Fruit fly (Drosophila melanogaster) whole organism, embryonic: ENCODE results near the gene CG7275.

Experiments used
- Ada2b ChIP-seq: fragments of 200-800 bp; sonication (Bioruptor generic); IDR thresholded peaks from 2 replicates; pipeline ENCODE4 v1.3.6; 2022; ENCODE audit warnings: missing biosample characterization, missing genetic modification characterization
- Adf1 ChIP-seq: fragments of 200-800 bp; sonication (Bioruptor generic); IDR thresholded peaks from 2 replicates; pipeline ENCODE4 v1.3.6; 2022; ENCODE audit warnings: missing biosample characterization, missing genetic modification characterization
- B-H1 ChIP-seq: fragments of 200-800 bp; sonication (Bioruptor generic); IDR thresholded peaks from 3 replicates; pipeline ENCODE4 v1.3.6; 2022; ENCODE audit warnings: missing biosample characterization, missing genetic modification characterization
- CG10321 ChIP-seq: fragments of 200-800 bp; sonication (Bioruptor generic); IDR thresholded peaks from 2 replicates; pipeline ENCODE4 v1.3.6; 2022; ENCODE audit warnings: missing biosample characterization, missing genetic modification characterization
- CG10654 ChIP-seq: fragments of 200-800 bp; sonication (Bioruptor generic); optimal IDR thresholded peaks from 2 replicates; lab custom pipeline; 2016; ENCODE audit warnings: missing biosample characterization, missing genetic modification characterization
- CG11398 ChIP-seq: fragments of 200-800 bp; sonication (Bioruptor generic); optimal IDR thresholded peaks from 2 replicates; lab custom pipeline; 2016; ENCODE audit warnings: missing biosample characterization, missing genetic modification characterization
- CG12299 ChIP-seq: fragments of 200-800 bp; sonication (Bioruptor generic); optimal IDR thresholded peaks from 2 replicates; lab custom pipeline; 2018; ENCODE audit warnings: missing biosample characterization, mild to moderate bottlenecking, missing genetic modification characterization
- CG12659 ChIP-seq: fragments of 200-800 bp; sonication (Bioruptor generic); optimal IDR thresholded peaks from 3 replicates; lab custom pipeline; 2017; ENCODE audit warnings: mild to moderate bottlenecking, missing biosample characterization, missing genetic modification reagents, missing genetic modification characterization
- CG13296 ChIP-seq: fragments of 200-800 bp; sonication (Bioruptor generic); optimal IDR thresholded peaks from 3 replicates; lab custom pipeline; 2018; ENCODE audit warnings: missing biosample characterization, mild to moderate bottlenecking, missing genetic modification characterization
- CG15011 ChIP-seq: fragments of 200-800 bp; sonication (Bioruptor generic); optimal IDR thresholded peaks from 3 replicates; lab custom pipeline; 2018; ENCODE audit warnings: missing biosample characterization, mild to moderate bottlenecking, missing genetic modification characterization
- CG1603 ChIP-seq: fragments of 200-800 bp; sonication (Bioruptor generic); optimal IDR thresholded peaks from 2 replicates; lab custom pipeline; 2019; ENCODE audit warnings: missing biosample characterization, mild to moderate bottlenecking, missing genetic modification characterization, moderate library complexity
- CG16813 ChIP-seq: fragments of 200-800 bp; sonication (Bioruptor generic); IDR thresholded peaks from 3 replicates; pipeline ENCODE4 v1.3.6; 2022; ENCODE audit warnings: missing biosample characterization, missing genetic modification characterization; ENCODE audit not compliant: partially characterized antibody
- CG17361 ChIP-seq: fragments of 200-800 bp; sonication (Bioruptor generic); IDR thresholded peaks from 3 replicates; pipeline ENCODE4 v1.3.6; 2022; ENCODE audit warnings: missing biosample characterization, missing genetic modification characterization
- CG1832 ChIP-seq: fragments of 200-800 bp; sonication (Bioruptor generic); optimal IDR thresholded peaks from 2 replicates; lab custom pipeline; 2017; ENCODE audit warnings: missing biosample characterization, mild to moderate bottlenecking, missing genetic modification characterization, inconsistent platforms
- CG31388 ChIP-seq: fragments of 200-800 bp; sonication (Bioruptor generic); optimal IDR thresholded peaks from 2 replicates; lab custom pipeline; 2016; ENCODE audit warnings: missing biosample characterization, missing genetic modification characterization
- CG32532 ChIP-seq: fragments of 200-800 bp; sonication (Bioruptor generic); IDR thresholded peaks from 2 replicates; pipeline ENCODE4 v1.3.6; 2022; ENCODE audit warnings: missing biosample characterization, missing genetic modification characterization
- CG33557 ChIP-seq: fragments of 200-800 bp; sonication (Bioruptor generic); optimal IDR thresholded peaks from 2 replicates; lab custom pipeline; 2019; ENCODE audit warnings: missing biosample characterization, mild to moderate bottlenecking, missing genetic modification characterization, moderate library complexity
- CG34422 ChIP-seq: fragments of 200-800 bp; sonication (Bioruptor generic); IDR thresholded peaks from 3 replicates; pipeline ENCODE4 v1.3.6; 2022; ENCODE audit warnings: missing biosample characterization, missing genetic modification characterization
- CG3847 ChIP-seq: fragments of 200-800 bp; sonication (Bioruptor generic); IDR thresholded peaks from 2 replicates; pipeline ENCODE4 v1.3.6; 2022; ENCODE audit warnings: missing biosample characterization, missing genetic modification characterization
- CG4360 ChIP-seq: fragments of 200-800 bp; sonication (Bioruptor generic); IDR thresholded peaks from 2 replicates; pipeline ENCODE4 v1.3.6; 2022; ENCODE audit warnings: missing biosample characterization, missing genetic modification characterization
- CG4424 ChIP-seq: fragments of 200-800 bp; sonication (Bioruptor generic); optimal IDR thresholded peaks from 3 replicates; lab custom pipeline; 2016; ENCODE audit warnings: missing biosample characterization, missing genetic modification characterization
- CG6254 ChIP-seq: fragments of 200-800 bp; sonication (Bioruptor generic); optimal IDR thresholded peaks from 3 replicates; lab custom pipeline; 2017; ENCODE audit warnings: mild to moderate bottlenecking, missing biosample characterization, missing genetic modification reagents, missing genetic modification characterization
- CG6689 ChIP-seq: fragments of 200-800 bp; sonication (Bioruptor generic); IDR thresholded peaks from 2 replicates; pipeline ENCODE4 v1.3.6; 2022; ENCODE audit warnings: missing biosample characterization, missing genetic modification characterization
- CG7928 ChIP-seq: fragments of 200-800 bp; sonication (Bioruptor generic); optimal IDR thresholded peaks from 2 replicates; lab custom pipeline; 2017; ENCODE audit warnings: missing biosample characterization, mild to moderate bottlenecking, missing genetic modification characterization
- CG8388 ChIP-seq: fragments of 200-800 bp; sonication (Bioruptor generic); optimal IDR thresholded peaks from 2 replicates; lab custom pipeline; 2019; ENCODE audit warnings: missing biosample characterization, mild to moderate bottlenecking, missing genetic modification characterization, moderate library complexity
- Dbx ChIP-seq: fragments of 200-800 bp; sonication (Bioruptor generic); IDR thresholded peaks from 3 replicates; pipeline ENCODE4 v1.3.6; 2022; ENCODE audit warnings: missing biosample characterization, missing genetic modification characterization
- GATAe ChIP-seq: fragments of 200-800 bp; sonication (Bioruptor generic); conservative IDR thresholded peaks from 2 replicates; pipeline ENCODE4 v1.3.6; 2022; ENCODE audit warnings: missing biosample characterization, missing genetic modification characterization
- H15 ChIP-seq: fragments of 200-800 bp; sonication (Bioruptor generic); IDR thresholded peaks from 3 replicates; pipeline ENCODE4 v1.3.6; 2022; ENCODE audit warnings: missing biosample characterization, missing genetic modification characterization
- HHEX ChIP-seq: fragments of 200-800 bp; sonication (Bioruptor generic); optimal IDR thresholded peaks from 3 replicates; lab custom pipeline; 2017; ENCODE audit warnings: missing biosample characterization, mild to moderate bottlenecking, missing genetic modification characterization, missing genetic modification reagents
- Hmx ChIP-seq: fragments of 200-800 bp; sonication (Bioruptor generic); optimal IDR thresholded peaks from 2 replicates; lab custom pipeline; 2016; ENCODE audit warnings: missing biosample characterization, missing genetic modification characterization
- NC2β ChIP-seq: fragments of 200-800 bp; sonication (Bioruptor generic); optimal IDR thresholded peaks from 2 replicates; lab custom pipeline; 2016; ENCODE audit warnings: missing biosample characterization, missing genetic modification characterization
- Nf-YA ChIP-seq: fragments of 200-800 bp; sonication (Bioruptor generic); IDR thresholded peaks from 2 replicates; pipeline ENCODE4 v1.3.6; 2022; ENCODE audit warnings: missing biosample characterization, missing genetic modification characterization
- Nf-YB ChIP-seq: fragments of 200-800 bp; sonication (Bioruptor generic); optimal IDR thresholded peaks from 3 replicates; lab custom pipeline; 2019; ENCODE audit warnings: missing biosample characterization, mild to moderate bottlenecking, missing genetic modification characterization, moderate library complexity
- amos ChIP-seq: fragments of 200-800 bp; sonication (Bioruptor generic); IDR thresholded peaks from 2 replicates; pipeline ENCODE4 v1.3.6; 2022; ENCODE audit warnings: missing biosample characterization, missing genetic modification characterization; ENCODE audit not compliant: partially characterized antibody
- az2 ChIP-seq: fragments of 200-800 bp; sonication (Bioruptor generic); optimal IDR thresholded peaks from 3 replicates; lab custom pipeline; 2016; ENCODE audit warnings: missing biosample characterization, missing genetic modification characterization
- cg ChIP-seq: fragments of 200-800 bp; sonication (Bioruptor generic); optimal IDR thresholded peaks from 3 replicates; lab custom pipeline; 2019; ENCODE audit warnings: missing biosample characterization, mild to moderate bottlenecking, missing genetic modification characterization, moderate library complexity
- chm ChIP-seq: fragments of 200-800 bp; sonication (Bioruptor generic); IDR thresholded peaks from 2 replicates; pipeline ENCODE4 v1.3.6; 2022; ENCODE audit warnings: missing biosample characterization, missing genetic modification characterization
- cwo ChIP-seq: fragments of 200-800 bp; sonication (Bioruptor generic); optimal IDR thresholded peaks from 3 replicates; lab custom pipeline; 2017; ENCODE audit warnings: missing biosample characterization, missing genetic modification characterization, mild to moderate bottlenecking, moderate library complexity, missing genetic modification reagents
- dati ChIP-seq: fragments of 200-800 bp; sonication (Bioruptor generic); IDR thresholded peaks from 2 replicates; pipeline ENCODE4 v1.3.6; 2022; ENCODE audit warnings: missing biosample characterization, missing genetic modification characterization
- dpn ChIP-seq, 2 experiments: fragments of 200-800 bp; sonication (Bioruptor generic); optimal IDR thresholded peaks; 3 replicates each; lab custom pipeline; 2016; ENCODE audit warnings: missing biosample characterization in 2 of 2, missing genetic modification characterization in 2 of 2
- emc ChIP-seq: fragments of 200-800 bp; sonication (Bioruptor generic); optimal IDR thresholded peaks from 2 replicates; lab custom pipeline; 2016; ENCODE audit warnings: missing biosample characterization, missing genetic modification characterization
- gsb-n ChIP-seq: fragments of 200-800 bp; sonication (Bioruptor generic); optimal IDR thresholded peaks from 3 replicates; lab custom pipeline; 2018; ENCODE audit warnings: missing biosample characterization, mild to moderate bottlenecking, missing genetic modification characterization
- her ChIP-seq: fragments of 200-800 bp; sonication (Bioruptor generic); optimal IDR thresholded peaks from 2 replicates; lab custom pipeline; 2016; ENCODE audit warnings: missing biosample characterization, missing genetic modification characterization
- ind ChIP-seq: fragments of 200-800 bp; sonication (Bioruptor generic); optimal IDR thresholded peaks from 3 replicates; lab custom pipeline; 2016; ENCODE audit warnings: missing biosample characterization, missing genetic modification characterization
- pnt ChIP-seq: fragments of 200-800 bp; sonication (Bioruptor generic); optimal IDR thresholded peaks from 3 replicates; lab custom pipeline; 2016; ENCODE audit warnings: missing biosample characterization, missing genetic modification characterization
- rib ChIP-seq: fragments of 200-800 bp; sonication (Bioruptor generic); IDR thresholded peaks from 2 replicates; pipeline ENCODE4 v1.3.6; 2022; ENCODE audit warnings: missing biosample characterization, missing genetic modification characterization
- sd ChIP-seq: fragments of 200-800 bp; sonication (Bioruptor generic); optimal IDR thresholded peaks from 3 replicates; lab custom pipeline; 2018; ENCODE audit warnings: missing biosample characterization, mild to moderate bottlenecking, missing genetic modification characterization, moderate library complexity
- sna ChIP-seq: fragments of 200-800 bp; sonication (Bioruptor generic); IDR thresholded peaks from 2 replicates; pipeline ENCODE4 v1.3.6; 2022; ENCODE audit warnings: missing biosample characterization, missing genetic modification characterization; ENCODE audit not compliant: partially characterized antibody
- zen ChIP-seq: fragments of 200-800 bp; sonication (Bioruptor generic); optimal IDR thresholded peaks from 3 replicates; lab custom pipeline; 2018; ENCODE audit warnings: missing biosample characterization, mild to moderate bottlenecking, missing genetic modification characterization, moderate library complexity
- zfh2 ChIP-seq: fragments of 200-800 bp; sonication (Bioruptor generic); optimal IDR thresholded peaks from 2 replicates; lab custom pipeline; 2016; ENCODE audit warnings: missing biosample characterization, missing genetic modification characterization

Gene CG7275

DNA sequence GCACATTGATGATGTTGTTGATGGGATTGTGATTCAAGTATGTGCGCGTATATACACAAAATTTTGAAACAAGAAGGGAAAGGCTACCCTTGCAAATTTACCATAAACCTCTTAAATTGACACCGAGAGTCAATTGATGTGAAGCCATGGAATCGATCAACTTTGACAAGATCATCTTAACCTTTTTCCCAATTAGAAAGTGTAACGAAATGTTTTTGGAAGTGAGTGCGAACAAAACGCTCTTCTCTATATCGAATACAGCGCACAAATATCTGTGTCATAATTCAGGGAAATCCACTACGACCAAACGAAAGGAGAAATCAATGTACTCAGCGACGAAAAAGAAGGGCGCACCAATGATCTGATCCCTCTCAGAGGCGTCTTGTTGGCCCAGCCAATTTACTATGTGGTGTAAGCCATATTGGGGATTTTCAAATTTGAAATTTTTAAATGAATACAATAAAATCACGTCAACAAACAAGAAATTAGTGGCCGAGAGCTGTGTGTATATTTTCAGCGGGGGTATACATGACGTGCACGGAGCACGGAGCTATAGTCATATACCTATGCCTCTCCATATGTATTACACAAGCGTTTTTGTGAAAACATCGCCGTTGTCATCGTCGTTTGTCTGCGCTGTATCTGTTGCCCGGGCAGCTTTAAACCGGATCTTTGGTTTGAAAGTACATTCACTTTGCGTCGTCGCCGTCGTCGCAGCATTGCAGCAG, 34.8 kb downstream of the CG7275 start (continued):
- peak; percentile 52 for TF ChIP-seq ind (GFP tag; lab: Kevin White, UChicago)
- TF ChIP-seq CG8388 (GFP tag; lab: Kevin White, UChicago), result peak; percentile 20
- peak; percentile 36 for TF ChIP-seq CG1603 (tag; lab: Kevin White, UChicago)
- TF ChIP-seq Nf-YB (GFP tag; lab: Kevin White, UChicago), result no peak
- peak; percentile 10 for TF ChIP-seq CG31388 (GFP tag; lab: Kevin White, UChicago)
- no peak for TF ChIP-seq CG3847 (GFP tag; lab: Robert Waterston, UW)
- no peak for TF ChIP-seq Adf1 (GFP tag; lab: Robert Waterston, UW)
- peak; percentile 50 for TF ChIP-seq zfh2 (GFP tag; lab: Kevin White, UChicago)
- TF ChIP-seq CG4424, result peak; percentile 15
- peak; percentile 1 for TF ChIP-seq zen (tag; lab: Kevin White, UChicago)
- no peak for TF ChIP-seq rib
- no peak for TF ChIP-seq CG6689 (GFP tag; lab: Robert Waterston, UW)
- no peak for TF ChIP-seq GATAe
- TF ChIP-seq Nf-YA (GFP tag; lab: Robert Waterston, UW), result no peak
- no peak for TF ChIP-seq NC2β
- no peak for TF ChIP-seq sna
- TF ChIP-seq CG4360 (GFP tag; lab: Robert Waterston, UW), result 0 out of 2 replicates have a peak, but pooled peaks have one; percentile 26
- TF ChIP-seq her (GFP tag; lab: Kevin White, UChicago), result peak; percentile 34
- TF ChIP-seq CG15011 (GFP tag; lab: Kevin White, UChicago), result no peak
- TF ChIP-seq CG17361 (GFP tag; lab: Robert Waterston, UW), result no peak
- no peak for TF ChIP-seq az2 (GFP tag; lab: Kevin White, UChicago)
- no peak for TF ChIP-seq CG10654 (GFP tag; lab: Kevin White, UChicago)
- no peak for TF ChIP-seq CG7928 (GFP tag; lab: Kevin White, UChicago)
- TF ChIP-seq CG1832 (GFP tag; lab: Kevin White, UChicago), result no peak
- no peak for TF ChIP-seq B-H1
- peak in 1 of 2 experiments; percentile 4 for TF ChIP-seq dpn (GFP tag; optimal IDR thresholded peaks at IDR 0.05; lab: Kevin White, UChicago)
- peak; percentile 40 for TF ChIP-seq HHEX (GFP tag; lab: Kevin White, UChicago)
- TF ChIP-seq dati (GFP tag; lab: Robert Waterston, UW), result no peak
- TF ChIP-seq CG13296 (GFP tag; lab: Kevin White, UChicago), result no peak
- TF ChIP-seq CG32532 (GFP tag; lab: Robert Waterston, UW), result no peak; the same call in 1 of the 2 replicates
- peak; percentile 59 for TF ChIP-seq gsb-n (tag; lab: Kevin White, UChicago)
- TF ChIP-seq pnt (GFP tag; lab: Kevin White, UChicago), result peak; percentile 12
- peak; percentile 34 for TF ChIP-seq CG33557 (GFP tag; lab: Kevin White, UChicago)
- no peak for TF ChIP-seq H15
- peak; percentile 33; the same call in 1 of the 2 replicates for TF ChIP-seq Ada2b (GFP tag; lab: Robert Waterston, UW)
- TF ChIP-seq chm (GFP tag; lab: Robert Waterston, UW), result no peak
- no peak for TF ChIP-seq Hmx (GFP tag; lab: Kevin White, UChicago)
- peak; percentile 31 for TF ChIP-seq CG12659 (GFP tag; lab: Kevin White, UChicago)
- TF ChIP-seq sd (tag; lab: Kevin White, UChicago), result no peak
- no peak for TF ChIP-seq CG12299
- 0 out of 3 replicates have a peak, but pooled peaks have one; percentile 24 for TF ChIP-seq CG34422 (GFP tag; lab: Robert Waterston, UW)
- no peak for TF ChIP-seq amos
- no peak for TF ChIP-seq CG16813 (GFP tag; lab: Robert Waterston, UW)
- no peak for TF ChIP-seq CG6254
- TF ChIP-seq cg (GFP tag; lab: Kevin White, UChicago), result no peak
- TF ChIP-seq Dbx (GFP tag; lab: Robert Waterston, UW), result no peak; the same call in 2 of the 3 replicates
- TF ChIP-seq cwo (GFP tag; lab: Kevin White, UChicago), result peak; percentile 5
- no peak for TF ChIP-seq CG10321 (GFP tag; lab: Robert Waterston, UW)
- no peak for TF ChIP-seq CG11398 (GFP tag; lab: Kevin White, UChicago)
- no peak for TF ChIP-seq emc
